Fruit fly (Drosophila melanogaster): ENCODE measurements around the gene CG33965.

The CG33965 gene

DNA sequence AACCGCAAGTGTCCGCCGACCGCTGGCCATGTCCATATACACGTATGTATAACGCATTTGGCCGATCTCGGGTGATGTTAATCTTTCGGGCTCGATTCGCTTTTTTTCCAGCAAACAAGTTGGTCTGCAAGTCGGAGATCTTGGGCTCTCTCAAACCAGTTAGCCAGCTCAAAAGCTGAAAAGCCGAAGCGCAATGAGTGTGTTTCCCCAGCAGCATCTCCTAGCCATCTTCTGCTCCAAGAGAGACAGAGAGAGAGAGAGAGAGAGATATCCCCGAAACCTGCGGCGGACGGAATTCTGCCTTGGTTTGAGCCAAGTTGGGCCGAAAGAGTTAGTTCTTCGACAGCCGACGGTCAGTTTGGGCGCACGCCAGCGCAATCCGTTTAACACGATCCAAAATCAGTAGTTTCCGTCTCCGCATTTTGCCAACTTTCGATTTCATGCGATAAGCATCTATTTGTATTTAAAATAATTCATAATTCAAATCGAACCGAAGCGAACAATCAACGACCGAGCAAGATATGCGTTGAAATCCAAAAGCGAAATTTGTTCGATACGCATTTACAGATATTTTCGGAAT lies 32.8 kb downstream of the CG33965 start (continued):
- no peak for TF ChIP-seq CG12071 (GFP tag; optimal IDR thresholded peaks at IDR 0.05)

DNA sequence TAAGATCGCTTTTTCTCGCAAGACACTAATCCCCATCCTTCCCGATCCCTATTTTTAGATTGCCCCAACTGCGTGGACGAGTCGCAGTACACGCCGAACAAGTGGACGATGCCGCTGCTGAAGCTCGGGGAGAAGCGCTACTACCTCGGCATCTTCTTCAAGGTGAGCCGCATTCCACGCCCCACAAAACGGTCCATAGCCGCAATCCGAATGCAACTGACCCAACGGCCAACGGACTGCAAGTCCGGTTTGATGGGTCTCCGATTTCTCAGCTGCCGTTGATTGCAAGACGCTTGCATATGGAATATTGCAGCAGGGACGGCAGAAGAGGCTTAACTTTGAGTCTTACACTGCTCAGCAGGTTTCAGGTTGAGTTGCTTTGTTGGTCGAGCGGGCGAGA lies 36.3 kb downstream of the CG33965 start:
- TF ChIP-seq CG13123 (GFP tag; optimal IDR thresholded peaks at IDR 0.05) (no peak), nom (GFP tag; optimal IDR thresholded peaks at IDR 0.05) (no peak), sd (tag; optimal IDR thresholded peaks at IDR 0.05) (peak; percentile 85), pnt (GFP tag; optimal IDR thresholded peaks at IDR 0.05) (no peak), Drgx (GFP tag; IDR thresholded peaks at IDR 0.05) (0 out of 2 replicates have a peak, but pooled peaks have one; percentile 29), fd64A (GFP tag; optimal IDR thresholded peaks at IDR 0.05) (no peak), ato (GFP tag; IDR thresholded peaks at IDR 0.05; ENCODE audit: partially characterized antibody) (0 out of 2 replicates have a peak, but pooled peaks have one; percentile 21), lmd (GFP tag; IDR thresholded peaks at IDR 0.05) (no peak), CG14860 (GFP tag; IDR thresholded peaks at IDR 0.05; ENCODE audit: partially characterized antibody) (0 out of 3 replicates have a peak, but pooled peaks have one; percentile 10)

DNA sequence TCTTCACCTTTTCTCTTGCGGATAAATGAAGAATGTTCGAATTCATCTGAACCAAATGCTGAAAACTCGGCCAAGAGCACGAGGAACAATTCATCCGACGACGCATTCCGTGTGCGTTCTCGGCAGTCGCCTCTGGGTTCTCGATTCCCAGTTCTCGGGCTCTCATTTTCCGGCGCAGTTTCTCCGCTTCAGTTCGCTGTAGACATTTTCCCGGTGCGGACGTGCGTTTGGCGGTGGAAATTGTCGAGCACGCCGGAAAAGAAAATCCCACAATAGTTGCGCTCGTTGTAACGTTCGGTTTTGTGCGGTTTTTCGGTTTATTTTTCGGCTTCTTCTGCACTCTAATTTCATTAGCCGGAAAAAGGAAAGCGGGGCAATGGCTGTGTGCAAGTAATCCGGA lies 43.1 kb downstream of the CG33965 start, which contains the start of gene CG32333:
Gene CG32333, plus strand, starts transcription at position 190 of the 400 bp plus-strand sequence.
- TF ChIP-seq CG9817 (tag; optimal IDR thresholded peaks at IDR 0.05) (no peak), CG3163 (GFP tag; optimal IDR thresholded peaks at IDR 0.05) (peak; percentile 71), CG16779 (GFP tag; IDR thresholded peaks at IDR 0.05) (0 out of 2 replicates have a peak, but pooled peaks have one; percentile 16), abd-A (tag; optimal IDR thresholded peaks at IDR 0.05) (peak; percentile 2), CG12769 (tag; optimal IDR thresholded peaks at IDR 0.05) (peak; percentile 28), otp (GFP tag; IDR thresholded peaks at IDR 0.05) (no peak), CG3995 (GFP tag; optimal IDR thresholded peaks at IDR 0.05) (no peak), Deaf1 (tag; optimal IDR thresholded peaks at IDR 0.05) (peak; percentile 91), CG4617 (GFP tag; optimal IDR thresholded peaks at IDR 0.05; ENCODE audit: borderline replicate concordance) (no peak), Blimp-1 (GFP tag; optimal IDR thresholded peaks at IDR 0.05) (no peak), CG7839 (tag; optimal IDR thresholded peaks at IDR 0.05) (no peak), CG31224 (GFP tag; IDR thresholded peaks at IDR 0.05) (no peak), unc-4 (GFP tag; IDR thresholded peaks at IDR 0.05; ENCODE audit: partially characterized antibody) (no peak), grau (tag; optimal IDR thresholded peaks at IDR 0.05) (no peak), tna (GFP tag; IDR thresholded peaks at IDR 0.05; ENCODE audit: partially characterized antibody) (no peak), CG11085 (GFP tag; IDR thresholded peaks at IDR 0.05) (no peak), B-H1 (GFP tag; IDR thresholded peaks at IDR 0.05) (no peak), Bdp1 (GFP tag; optimal IDR thresholded peaks at IDR 0.05) (no peak), Mrtf (GFP tag; IDR thresholded peaks at IDR 0.05) (no peak), CG17186 (GFP tag; optimal IDR thresholded peaks at IDR 0.05) (no peak), prd (optimal IDR thresholded peaks at IDR 0.05) (no peak), prd (GFP tag; IDR thresholded peaks at IDR 0.05) (no peak), CG42726 (GFP tag; IDR thresholded peaks at IDR 0.05; ENCODE audit: partially characterized antibody) (peak; percentile 45; the same call in 1 of the 2 replicates), CG13894 (tag; optimal IDR thresholded peaks at IDR 0.05) (peak; percentile 19), corto (GFP tag; optimal IDR thresholded peaks at IDR 0.05) (no peak), Sry-β (GFP tag; optimal IDR thresholded peaks at IDR 0.05) (no peak), CG7357 (GFP tag; IDR thresholded peaks at IDR 0.05) (no peak), CG30403 (GFP tag; optimal IDR thresholded peaks at IDR 0.05) (no peak), CG9609 (GFP tag; optimal IDR thresholded peaks at IDR 0.05) (no peak), danr (GFP tag; IDR thresholded peaks at IDR 0.05) (no peak), D19B (GFP tag; optimal IDR thresholded peaks at IDR 0.05) (no peak), CG15073 (GFP tag; optimal IDR thresholded peaks at IDR 0.05) (no peak), CG12391 (tag; optimal IDR thresholded peaks at IDR 0.05) (no peak), chinmo (GFP tag; IDR thresholded peaks at IDR 0.05; ENCODE audit: partially characterized antibody) (0 out of 4 replicates have a peak, but pooled peaks have one; percentile 35), CG18599 (GFP tag; optimal IDR thresholded peaks at IDR 0.05) (no peak), Lpt (GFP tag; optimal IDR thresholded peaks at IDR 0.05) (no peak), CG10431 (GFP tag; optimal IDR thresholded peaks at IDR 0.05) (no peak)
